Worm (Caenorhabditis elegans) whole organism, L1 larva: ENCODE data around the gene C34E10.9.
A peak's percentile ranks its signal among the peaks of the same experiment; 100 is the strongest.

Experiments used
- C34B4.2 ChIP-seq: sonication (generic microtip); optimal IDR thresholded peaks from 2 replicates; lab custom pipeline; 2017; ENCODE audit warnings: mild to moderate bottlenecking, missing genetic modification characterization, missing compliant biosample characterization
- aha-1 ChIP-seq: fragments of 150-350 bp; optimal IDR thresholded peaks from 2 replicates; lab custom pipeline; 2014; ENCODE audit warnings: missing biosample characterization, missing genetic modification characterization
- alr-1 ChIP-seq: fragments of 200-800 bp; sonication (Bioruptor generic); optimal IDR thresholded peaks from 2 replicates; lab custom pipeline; 2018; ENCODE audit warnings: borderline replicate concordance, mild to moderate bottlenecking, missing genetic modification characterization, missing compliant biosample characterization
- ceh-82 ChIP-seq, 3 experiments: fragments of 150-350 bp in 1 of 3; sonication (generic microtip) in 2 of 3; optimal IDR thresholded peaks; 2 replicates each; lab custom pipeline; 2014 to 2017; ENCODE audit warnings: missing biosample characterization in 3 of 3, missing genetic modification characterization in 3 of 3
- ceh-90 ChIP-seq: sonication (generic microtip); optimal IDR thresholded peaks from 2 replicates; lab custom pipeline; 2016; ENCODE audit warnings: missing genetic modification characterization, missing compliant biosample characterization
- dpl-1 ChIP-seq, 3 experiments: fragments of 150-350 bp in 2 of 3; sonication (generic microtip) in 1 of 3; optimal IDR thresholded peaks; 2 replicates each; lab custom pipeline; 2014 to 2017; ENCODE audit warnings: missing biosample characterization in 3 of 3, missing genetic modification characterization in 3 of 3, missing genetic modification reagents in 3 of 3
- dsc-1 ChIP-seq: sonication (generic microtip); optimal IDR thresholded peaks from 2 replicates; lab custom pipeline; 2016; ENCODE audit warnings: mild to moderate bottlenecking, missing genetic modification characterization, missing compliant biosample characterization
- efl-1 ChIP-seq, 4 experiments: fragments of 150-350 bp; optimal IDR thresholded peaks in 3 of 4; peaks in 1 of 4; 1 replicate in 1 of 4; 2 replicates in 3 of 4; lab custom pipeline; 2014; ENCODE audit warnings: missing biosample characterization in 2 of 4, missing genetic modification characterization in 2 of 4, missing genetic modification reagents in 2 of 4
- efl-3 ChIP-seq: fragments of 200-800 bp; sonication (Bioruptor generic); optimal IDR thresholded peaks from 2 replicates; lab custom pipeline; 2018; ENCODE audit warnings: mild to moderate bottlenecking, missing genetic modification characterization, missing compliant biosample characterization
- elt-2 ChIP-seq: sonication (generic microtip); optimal IDR thresholded peaks from 2 replicates; lab custom pipeline; 2016; ENCODE audit warnings: missing genetic modification characterization, mild to moderate bottlenecking, inconsistent platforms, missing compliant biosample characterization, missing genetic modification reagents
- ets-5 ChIP-seq: fragments of 200-800 bp; sonication (Bioruptor generic); IDR thresholded peaks from 2 replicates; pipeline ENCODE4 v1.3.6; 2022; ENCODE audit warnings: missing genetic modification characterization, missing compliant biosample characterization
- fkh-10 ChIP-seq: sonication (generic microtip); optimal IDR thresholded peaks from 2 replicates; lab custom pipeline; 2017; ENCODE audit warnings: missing biosample characterization, missing genetic modification reagents, missing genetic modification characterization
- fkh-4 ChIP-seq: sonication (generic microtip); optimal IDR thresholded peaks from 2 replicates; lab custom pipeline; 2016; ENCODE audit warnings: missing compliant biosample characterization, missing genetic modification characterization, borderline replicate concordance
- fos-1 ChIP-seq: fragments of 150-350 bp; optimal IDR thresholded peaks from 2 replicates; lab custom pipeline; 2014; ENCODE audit warnings: missing biosample characterization, missing genetic modification characterization
- hpl-2 ChIP-seq: fragments of 150-350 bp; optimal IDR thresholded peaks from 2 replicates; lab custom pipeline; 2014; ENCODE audit warnings: missing biosample characterization, missing genetic modification reagents, missing genetic modification characterization
- irx-1 ChIP-seq: sonication (generic microtip); optimal IDR thresholded peaks from 2 replicates; lab custom pipeline; 2016; ENCODE audit warnings: missing genetic modification characterization, missing compliant biosample characterization
- isw-1 ChIP-seq: fragments of 200-800 bp; sonication (Bioruptor generic); IDR thresholded peaks from 2 replicates; pipeline ENCODE4 v1.3.6; 2022; ENCODE audit warnings: missing genetic modification characterization, missing compliant biosample characterization
- lin-35 ChIP-seq, 2 experiments: fragments of 150-350 bp; optimal IDR thresholded peaks; 2 replicates each; lab custom pipeline; 2014; ENCODE audit warnings: missing biosample characterization in 2 of 2, missing genetic modification characterization in 2 of 2, missing genetic modification reagents in 2 of 2
- lin-39 ChIP-seq: fragments of 150-350 bp; optimal IDR thresholded peaks from 2 replicates; lab custom pipeline; 2014; ENCODE audit warnings: missing biosample characterization, missing genetic modification reagents, missing genetic modification characterization
- mdl-1 ChIP-seq, 2 experiments: fragments of 150-350 bp; optimal IDR thresholded peaks; 2 replicates each; lab custom pipeline; 2014 to 2017; ENCODE audit warnings: missing biosample characterization in 2 of 2, missing genetic modification characterization in 2 of 2, inconsistent platforms in 1 of 2
- mef-2 ChIP-seq: fragments of 150-350 bp; optimal IDR thresholded peaks from 2 replicates; lab custom pipeline; 2014; ENCODE audit warnings: missing biosample characterization, missing genetic modification characterization
- mep-1 ChIP-seq: fragments of 150-350 bp; optimal IDR thresholded peaks from 2 replicates; lab custom pipeline; 2014; ENCODE audit warnings: missing biosample characterization, missing genetic modification characterization
- nhr-11 ChIP-seq: fragments of 150-350 bp; optimal IDR thresholded peaks from 2 replicates; lab custom pipeline; 2014; ENCODE audit warnings: missing biosample characterization, missing genetic modification characterization
- nhr-12 ChIP-seq: sonication (generic microtip); optimal IDR thresholded peaks from 2 replicates; lab custom pipeline; 2017; ENCODE audit warnings: missing biosample characterization, missing genetic modification characterization
- nhr-19 ChIP-seq: fragments of 200-800 bp; sonication (Bioruptor generic); conservative IDR thresholded peaks from 2 replicates; pipeline ENCODE4 v1.3.6; 2022; ENCODE audit warnings: missing genetic modification characterization, missing compliant biosample characterization
- nhr-28 ChIP-seq: fragments of 150-350 bp; optimal IDR thresholded peaks from 2 replicates; lab custom pipeline; 2014; ENCODE audit warnings: missing biosample characterization, missing genetic modification characterization
- nhr-71 ChIP-seq: sonication (generic microtip); optimal IDR thresholded peaks from 2 replicates; lab custom pipeline; 2016; ENCODE audit warnings: mild to moderate bottlenecking, missing genetic modification characterization, moderate library complexity, missing compliant biosample characterization
- pag-3 ChIP-seq: sonication (generic microtip); optimal IDR thresholded peaks from 2 replicates; lab custom pipeline; 2017; ENCODE audit warnings: missing genetic modification characterization, mild to moderate bottlenecking, missing compliant biosample characterization, antibody characterized with exemption, borderline replicate concordance; ENCODE audit not compliant: insufficient read depth
- pqm-1 ChIP-seq: sonication (generic microtip); optimal IDR thresholded peaks from 3 replicates; lab custom pipeline; 2017; ENCODE audit warnings: missing biosample characterization, missing genetic modification characterization
- tbx-2 ChIP-seq: sonication (generic microtip); optimal IDR thresholded peaks from 2 replicates; lab custom pipeline; 2016; ENCODE audit warnings: missing genetic modification characterization, missing compliant biosample characterization
- xbp-1 ChIP-seq: sonication (generic microtip); optimal IDR thresholded peaks from 2 replicates; lab custom pipeline; 2016; ENCODE audit warnings: missing genetic modification characterization, missing compliant biosample characterization
- ztf-11 ChIP-seq, 2 experiments: sonication (generic microtip); optimal IDR thresholded peaks; 2 replicates each; lab custom pipeline; 2016 to 2017; ENCODE audit warnings: missing genetic modification characterization in 2 of 2, missing biosample characterization in 1 of 2, missing compliant biosample characterization in 1 of 2
- ztf-4 ChIP-seq: fragments of 150-350 bp; optimal IDR thresholded peaks from 2 replicates; lab custom pipeline; 2014; ENCODE audit warnings: missing biosample characterization, missing genetic modification characterization

C34E10.9 gene

DNA sequence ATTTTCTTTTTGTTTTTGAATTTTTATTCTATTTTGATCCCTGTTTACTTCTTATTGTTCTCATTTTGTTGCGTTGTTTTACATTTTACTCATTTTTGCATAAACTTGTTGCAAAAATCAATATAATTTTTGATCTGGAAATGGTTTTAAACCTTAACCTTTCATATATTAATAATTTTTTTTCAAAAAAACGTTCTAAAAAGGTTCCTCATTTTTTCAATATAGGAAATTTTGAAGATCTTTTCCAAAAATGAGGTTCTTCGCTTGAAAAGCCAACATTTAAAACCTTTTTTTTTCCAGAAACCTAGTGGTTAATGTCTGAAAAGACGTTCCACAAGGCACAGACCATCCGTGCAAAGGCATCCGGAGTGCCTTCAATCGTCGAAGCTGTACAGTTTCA lies 2.8 kb downstream of the C34E10.9 start, which contains the start of gene gop-3 (continued):
- no peak for TF ChIP-seq mdl-1 (tag; optimal IDR thresholded peaks at IDR 0.05; lab: Kevin White, UChicago)
- TF ChIP-seq efl-3 (GFP tag; lab: Kevin White, UChicago) = no peak

DNA sequence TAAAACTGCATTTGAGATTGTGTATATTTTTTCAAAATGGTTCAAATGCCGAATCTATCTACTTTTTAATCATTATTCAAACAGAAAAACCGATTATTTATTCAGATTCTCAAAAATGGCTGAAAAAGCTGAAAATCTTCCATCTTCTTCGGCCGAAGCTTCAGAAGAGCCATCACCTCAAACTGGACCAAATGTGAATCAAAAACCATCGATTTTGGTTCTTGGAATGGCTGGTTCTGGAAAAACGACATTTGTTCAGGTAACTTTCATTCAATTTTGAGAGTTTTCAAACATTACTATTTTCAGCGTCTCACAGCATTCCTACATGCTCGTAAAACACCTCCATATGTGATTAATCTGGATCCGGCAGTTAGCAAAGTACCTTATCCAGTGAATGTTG lies 4.3 kb downstream of the C34E10.9 start, which contains the start of gene gop-2:
Gene gop-2, plus strand, starts transcription at position 106 of the 400 bp plus-strand sequence.
- TF ChIP-seq nhr-12 (no peak), ets-5 (GFP tag; lab: Robert Waterston, UW) (no peak), alr-1 (tag; lab: Kevin White, UChicago) (no peak), tbx-2 (tag; lab: Kevin White, UChicago) (no peak)
- TF ChIP-seq, all 84 proteins: peak for 0

DNA sequence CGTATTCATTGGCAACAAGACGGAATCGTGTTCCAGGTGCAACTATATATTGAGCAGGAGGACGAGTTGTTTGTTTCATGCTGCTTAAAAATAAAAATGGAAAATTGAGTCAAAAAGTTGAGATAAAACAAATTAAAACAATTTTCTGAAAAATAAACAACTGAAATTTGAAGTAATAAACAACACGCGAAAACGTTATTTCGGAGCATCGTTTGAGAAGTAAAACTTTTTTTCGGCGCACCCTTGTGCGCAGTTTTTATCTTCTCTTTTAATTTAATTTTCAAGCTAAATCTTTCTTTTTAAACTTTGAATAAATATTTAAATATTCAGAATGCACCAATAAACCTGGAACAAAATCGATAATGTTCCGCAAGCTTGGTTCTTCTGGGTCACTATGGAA lies 9.1 kb downstream of the C34E10.9 start, which contains the start of the genes sumv-1 and gop-1:
Gene sumv-1, minus strand, starts transcription at position 80 of the 400 bp plus-strand sequence.
Gene gop-1, plus strand, starts transcription at position 331 of the 400 bp plus-strand sequence.
- TF ChIP-seq nhr-28 (no peak), lin-35 (GFP tag; optimal IDR thresholded peaks at IDR 0.05; lab: Kevin White, UChicago) (peak; percentile 3 to 11), nhr-19 (GFP tag; lab: Robert Waterston, UW) (no peak), irx-1 (tag; lab: Kevin White, UChicago) (no peak), mep-1 (no peak), mef-2 (tag; lab: Kevin White, UChicago) (no peak), aha-1 (no peak), fkh-4 (tag; lab: Kevin White, UChicago) (no peak), hpl-2 (no peak), nhr-71 (tag; lab: Kevin White, UChicago) (no peak), nhr-12 (no peak), fos-1 (tag; lab: Kevin White, UChicago) (no peak), fkh-10 (GFP tag; lab: Kevin White, UChicago) (no peak), elt-2 (no peak), nhr-11 (no peak), tbx-2 (tag; lab: Kevin White, UChicago) (no peak), efl-1 (optimal IDR thresholded peaks at IDR 0.05; lab: Kevin White, UChicago) (no peak), efl-1 (GFP tag; optimal IDR thresholded peaks at IDR 0.05 in 1 of 2; lab: Kevin White, UChicago) (peak; percentile 2 to 81), ztf-4 (tag; lab: Kevin White, UChicago) (no peak), dpl-1 (GFP tag; optimal IDR thresholded peaks at IDR 0.05; lab: Kevin White, UChicago) (peak in 1 of 3 experiments; percentile 14), lin-39 (tag; lab: Kevin White, UChicago) (no peak)
- TF ChIP-seq, all 84 proteins: peak for 3

DNA sequence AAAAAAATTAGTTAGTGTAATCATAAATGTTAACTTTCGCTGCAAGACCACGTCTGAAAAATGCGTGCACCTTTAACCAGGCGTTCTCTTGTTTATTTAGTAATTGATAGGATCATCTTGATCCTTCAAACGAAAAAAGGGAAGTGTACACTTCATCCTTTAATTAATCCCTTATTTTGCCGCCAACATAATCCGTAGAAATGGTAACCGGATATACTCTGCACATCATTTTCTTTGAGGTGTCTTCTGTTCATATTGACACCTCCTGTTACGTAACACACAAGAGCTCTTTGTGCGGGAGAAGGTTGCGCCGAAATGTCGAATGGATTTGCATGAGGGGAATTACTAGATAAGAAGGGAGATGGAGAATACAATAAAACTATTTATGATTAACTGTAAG lies 14.5 kb downstream of the C34E10.9 start:
- TF ChIP-seq ceh-90 (no peak), nhr-12 (no peak), ztf-11 (tag; optimal IDR thresholded peaks at IDR 0.05; lab: Kevin White, UChicago) (no peak), lin-35 (GFP tag; optimal IDR thresholded peaks at IDR 0.05; lab: Kevin White, UChicago) (no peak), xbp-1 (no peak), pag-3 (tag; lab: Kevin White, UChicago) (no peak), nhr-19 (GFP tag; lab: Robert Waterston, UW) (no peak), efl-1 (optimal IDR thresholded peaks at IDR 0.05; lab: Kevin White, UChicago) (no peak), efl-1 (GFP tag; optimal IDR thresholded peaks at IDR 0.05 in 1 of 2; lab: Kevin White, UChicago) (peak in 1 of 2 experiments; percentile 29), pqm-1 (no peak), C34B4.2 (no peak), ceh-82 (tag; optimal IDR thresholded peaks at IDR 0.05; lab: Kevin White, UChicago) (no peak), nhr-28 (no peak), mef-2 (tag; lab: Kevin White, UChicago) (no peak), dsc-1 (peak; percentile 48)

DNA sequence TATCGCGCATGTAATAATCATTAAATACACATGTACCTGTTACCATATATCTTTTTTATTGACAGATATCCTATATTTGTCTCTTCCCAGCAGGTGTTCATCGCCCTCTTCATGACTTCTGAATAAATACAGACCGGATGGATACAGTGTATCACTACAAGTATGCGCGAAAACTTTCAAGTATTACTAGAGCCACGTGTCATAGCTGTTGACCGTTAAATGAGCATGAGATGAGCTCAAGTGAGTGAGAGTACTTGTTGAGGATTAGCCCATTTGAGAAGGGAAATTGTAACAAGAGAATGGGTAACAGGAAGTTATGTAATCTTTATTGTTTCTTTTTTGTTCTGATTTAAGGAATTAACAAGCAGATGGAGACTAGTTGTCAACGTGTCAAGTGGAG lies 18.1 kb downstream of the C34E10.9 start:
- TF ChIP-seq isw-1 (GFP tag; lab: Robert Waterston, UW) = no peak
